In the genomic region with DNA sequence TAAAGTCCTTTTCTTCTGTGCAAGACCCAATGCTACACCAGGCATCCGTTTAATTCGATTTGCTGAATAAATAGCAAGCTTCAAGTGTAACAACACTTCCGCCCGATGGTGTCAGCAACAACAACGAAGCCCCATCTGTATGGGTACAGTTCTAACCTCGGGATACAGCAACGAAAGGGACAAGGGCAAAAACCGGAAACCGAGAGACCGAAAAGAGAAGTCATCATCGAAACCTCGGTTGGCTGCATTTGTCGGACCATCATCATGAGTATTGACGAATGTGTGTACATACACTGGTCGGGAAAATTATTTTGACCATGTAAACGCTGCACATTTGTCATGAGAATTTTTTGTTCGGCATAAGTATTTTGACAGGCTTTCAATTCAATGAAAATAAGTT, we compare ENCODE assay signal across 2 fruit fly cellular contexts.
TF ChIP-seq lines count a peak whose summit lies in the region.

No protein-coding gene starts in this region.

- TF ChIP-seq CTCF in whole organism, embryonic (GFP tag; optimal IDR thresholded peaks at IDR 0.05; lab: Kevin White, UChicago) = no peak

TF ChIP-seq in whole organism, embryonic, 481 proteins besides CTCF, POLR2A, EP300 and RAD21:
- no peak for TF ChIP-seq cwo (GFP tag; optimal IDR thresholded peaks at IDR 0.05; lab: Kevin White, UChicago)
- TF ChIP-seq CG9817 (tag; optimal IDR thresholded peaks at IDR 0.05; lab: Kevin White, UChicago) = no peak
- TF ChIP-seq Deaf1 (tag; optimal IDR thresholded peaks at IDR 0.05; lab: Kevin White, UChicago) = peak; percentile 7
- no peak for TF ChIP-seq CG14050 (GFP tag; IDR thresholded peaks at IDR 0.05; lab: Robert Waterston, UW)
- TF ChIP-seq Ets65A (GFP tag; lab: Kevin White, UChicago) = peak; percentile 68
- TF ChIP-seq CG2199 (GFP tag; IDR thresholded peaks at IDR 0.05; lab: Robert Waterston, UW) = peak; percentile 72; the same call in 1 of the 3 replicates

TF ChIP-seq in whole organism, wandering third instar larva, 38 proteins besides CTCF, POLR2A, EP300 and RAD21:
- peak; percentile 57 for TF ChIP-seq Dif (GFP tag; optimal IDR thresholded peaks at IDR 0.05; lab: Kevin White, UChicago; ENCODE audit: partially characterized antibody)
- no peak for TF ChIP-seq dmrt93B (GFP tag; optimal IDR thresholded peaks at IDR 0.05; lab: Kevin White, UChicago)
- TF ChIP-seq Vsx2 (GFP tag; optimal IDR thresholded peaks at IDR 0.05; lab: Kevin White, UChicago; ENCODE audit: partially characterized antibody) = peak; percentile 39
TF ChIP-seq in whole organism, wandering third instar larva: peak in this region for 2.
